Fruit fly (Drosophila melanogaster): ENCODE data around the gene Bdbt.

Gene Bdbt

DNA sequence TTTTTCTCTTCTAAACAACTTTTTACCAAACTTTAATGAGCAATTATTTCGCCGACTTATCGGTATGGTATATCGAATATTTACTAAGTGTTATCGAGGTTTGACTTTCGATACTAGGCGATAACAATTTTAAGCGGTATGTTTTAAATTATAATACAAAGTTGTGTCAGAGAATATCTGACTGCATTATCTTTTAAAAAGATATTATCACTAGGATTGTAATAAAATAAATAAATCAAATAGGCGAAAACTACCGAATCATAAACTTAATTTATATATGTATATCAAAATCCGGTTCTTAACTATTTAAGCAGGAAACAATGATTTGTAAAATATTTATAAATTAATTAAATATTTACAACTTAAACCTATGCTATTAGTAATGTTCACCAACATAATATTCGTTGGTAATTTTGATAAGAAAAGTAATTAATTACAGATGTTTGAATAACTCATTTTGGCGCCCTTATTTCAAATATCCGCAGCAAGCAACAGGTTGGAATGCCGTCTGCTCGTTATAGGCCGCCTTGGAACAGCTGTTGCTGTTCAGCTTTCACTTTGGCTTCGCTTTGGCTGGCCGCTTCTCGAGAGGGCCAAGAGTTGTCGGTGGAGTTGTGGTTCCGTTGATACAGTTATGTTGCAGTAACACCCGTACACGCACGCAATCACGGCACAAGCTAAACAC lies 10.6 kb downstream of the Bdbt start, which contains the start of the genes Sec15 and rtet (continued):
- TF ChIP-seq sens-2 (GFP tag; IDR thresholded peaks at IDR 0.05) (peak; percentile 34; the same call in 1 of the 2 replicates), lab (GFP tag; optimal IDR thresholded peaks at IDR 0.05) (no peak), CG32772 (GFP tag; IDR thresholded peaks at IDR 0.05) (no peak; the same call in 1 of the 2 replicates), CG17361 (GFP tag; IDR thresholded peaks at IDR 0.05) (peak; percentile 31; the same call in 1 of the 3 replicates), CG13424 (tag; optimal IDR thresholded peaks at IDR 0.05) (peak; percentile 91), inv (GFP tag; IDR thresholded peaks at IDR 0.05; ENCODE audit: partially characterized antibody) (peak; percentile 48), Dll (GFP tag; IDR thresholded peaks at IDR 0.05; ENCODE audit: partially characterized antibody) (peak; percentile 75; the same call in 3 of the 4 replicates), MBD-R2 (GFP tag; IDR thresholded peaks at IDR 0.05) (peak; percentile 78), ems (GFP tag; optimal IDR thresholded peaks at IDR 0.05) (no peak), CG7271 (tag; optimal IDR thresholded peaks at IDR 0.05) (no peak), CG10462 (GFP tag; optimal IDR thresholded peaks at IDR 0.05) (no peak), zfh2 (GFP tag; optimal IDR thresholded peaks at IDR 0.05) (peak; percentile 1), schlank (tag; optimal IDR thresholded peaks at IDR 0.05) (no peak), Mrtf (GFP tag; IDR thresholded peaks at IDR 0.05) (peak; percentile 49; the same call in 2 of the 3 replicates), CG5953 (GFP tag; IDR thresholded peaks at IDR 0.05) (0 out of 2 replicates have a peak, but pooled peaks have one; percentile 16), Optix (GFP tag; IDR thresholded peaks at IDR 0.05) (peak; percentile 54; the same call in 2 of the 3 replicates), fru (optimal IDR thresholded peaks at IDR 0.05) (no peak), CG8388 (GFP tag; optimal IDR thresholded peaks at IDR 0.05) (no peak), Atf6 (GFP tag; IDR thresholded peaks at IDR 0.05) (peak; percentile 45; the same call in 1 of the 2 replicates), vvl (GFP tag; IDR thresholded peaks at IDR 0.05) (peak; percentile 76), Max (GFP tag; optimal IDR thresholded peaks at IDR 0.05) (peak; percentile 52), Sox100B (GFP tag; optimal IDR thresholded peaks at IDR 0.05) (no peak), hb (GFP tag; IDR thresholded peaks at IDR 0.05; ENCODE audit: partially characterized antibody) (peak; percentile 9; the same call in 2 of the 3 replicates), trh (GFP tag; optimal IDR thresholded peaks at IDR 0.05) (no peak), CG13624 (GFP tag; optimal IDR thresholded peaks at IDR 0.05) (peak; percentile 45), Oli (tag; optimal IDR thresholded peaks at IDR 0.05) (peak; percentile 48), CG12071 (GFP tag; optimal IDR thresholded peaks at IDR 0.05) (no peak), otp (GFP tag; IDR thresholded peaks at IDR 0.05) (peak; percentile 32; the same call in 1 of the 3 replicates), h (optimal IDR thresholded peaks at IDR 0.05) (no peak), CG11247 (GFP tag; IDR thresholded peaks at IDR 0.05) (peak; percentile 53), row (GFP tag; IDR thresholded peaks at IDR 0.05) (peak; percentile 53; the same call in 2 of the 3 replicates), Hmr (GFP tag; optimal IDR thresholded peaks at IDR 0.05) (peak; percentile 46), Fer2 (tag; optimal IDR thresholded peaks at IDR 0.05) (peak; percentile 27), ci (GFP tag; IDR thresholded peaks at IDR 0.05) (peak; percentile 75), Hr78 (GFP tag; optimal IDR thresholded peaks at IDR 0.05) (no peak), Ada2b (GFP tag; IDR thresholded peaks at IDR 0.05) (peak; percentile 41; the same call in 1 of the 2 replicates), Usf (GFP tag; optimal IDR thresholded peaks at IDR 0.05) (peak; percentile 40), chm (GFP tag; IDR thresholded peaks at IDR 0.05) (peak; percentile 60; the same call in 1 of the 2 replicates), tio (GFP tag; optimal IDR thresholded peaks at IDR 0.05) (no peak), Ptx1 (GFP tag; IDR thresholded peaks at IDR 0.05) (peak; percentile 48; the same call in 1 of the 2 replicates), CG7357 (GFP tag; IDR thresholded peaks at IDR 0.05) (no peak), fd102C (GFP tag; optimal IDR thresholded peaks at IDR 0.05) (no peak), B-H1 (GFP tag; IDR thresholded peaks at IDR 0.05) (no peak; the same call in 2 of the 3 replicates), trem (tag; optimal IDR thresholded peaks at IDR 0.05) (peak; percentile 48), Sin3A (optimal IDR thresholded peaks at IDR 0.05) (no peak), CG14667 (GFP tag; IDR thresholded peaks at IDR 0.05) (no peak), slbo (GFP tag; IDR thresholded peaks at IDR 0.05) (peak; percentile 70), Tbp (GFP tag; optimal IDR thresholded peaks at IDR 0.05) (no peak), bbx (GFP tag; IDR thresholded peaks at IDR 0.05; ENCODE audit: partially characterized antibody) (peak; percentile 60), Taf1 (GFP tag; IDR thresholded peaks at IDR 0.05) (no peak)
